Worm (Caenorhabditis elegans): Measurements from ENCODE around the gene srw-21.

Gene srw-21

DNA sequence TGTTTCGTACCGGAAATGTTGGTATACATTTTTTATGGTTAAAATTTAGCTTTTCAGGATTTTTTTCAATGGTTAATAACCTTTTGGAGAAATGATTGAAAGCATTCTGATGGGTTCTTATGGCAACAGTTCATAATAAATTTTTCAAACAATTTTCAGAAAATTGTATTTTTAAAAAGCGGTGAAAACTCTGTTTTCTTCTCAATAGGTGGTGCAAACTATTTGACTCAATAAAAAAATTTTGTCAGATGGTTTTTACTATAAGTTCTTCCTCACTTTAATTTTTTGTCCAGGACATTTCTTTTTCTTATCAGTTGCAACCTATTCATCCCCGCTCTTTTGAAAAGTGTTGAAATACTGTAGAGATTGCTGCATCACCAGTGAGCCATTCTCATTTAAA lies 39.0 kb upstream of the srw-21 start, which contains the start of gene T26H5.14 (continued):
- TF ChIP-seq lim-7 (GFP tag; IDR thresholded peaks at IDR 0.05), result no peak

ce11 chrV:15451421-15451820 lies 36.4 kb upstream of the srw-21 start, which contains the start of gene srw-33:
Gene srw-33, minus strand, starts transcription at chrV:15451521.
- no peak for TF ChIP-seq Y75B8A.6 (GFP tag; IDR thresholded peaks at IDR 0.05)
- TF ChIP-seq nhr-48 (tag; optimal IDR thresholded peaks at IDR 0.05), result no peak
- TF ChIP-seq cey-2 (tag; optimal IDR thresholded peaks at IDR 0.05; ENCODE audit: borderline replicate concordance, insufficient read depth), result no peak
- no peak for TF ChIP-seq tra-1 (GFP tag; IDR thresholded peaks at IDR 0.05)
- TF ChIP-seq zfp-2 (tag; optimal IDR thresholded peaks at IDR 0.05), result no peak
- no peak for TF ChIP-seq egl-43 (GFP tag; IDR thresholded peaks at IDR 0.05)
- no peak for TF ChIP-seq zip-2 (tag; optimal IDR thresholded peaks at IDR 0.05)
- TF ChIP-seq nhr-102 (tag; optimal IDR thresholded peaks at IDR 0.05), result no peak
- no peak for TF ChIP-seq madf-9 (GFP tag; conservative IDR thresholded peaks at IDR 0.05)
- TF ChIP-seq lim-7 (GFP tag; IDR thresholded peaks at IDR 0.05), result no peak
- no peak for TF ChIP-seq saeg-2 (GFP tag; IDR thresholded peaks at IDR 0.05)
- TF ChIP-seq ZK546.5 (tag; optimal IDR thresholded peaks at IDR 0.05), result no peak
- no peak for TF ChIP-seq T26A8.4 (GFP tag; IDR thresholded peaks at IDR 0.05)

ce11 chrV:15454322-15454721 lies 33.5 kb upstream of the srw-21 start:
- no peak for TF ChIP-seq Y5F2A.4 (GFP tag; optimal IDR thresholded peaks at IDR 0.05)
- peak; percentile 57; the same call in 1 of the 2 replicates for TF ChIP-seq Y75B8A.6 (GFP tag; IDR thresholded peaks at IDR 0.05)
- TF ChIP-seq nhr-25 (tag; optimal IDR thresholded peaks at IDR 0.05; ENCODE audit: borderline replicate concordance, insufficient read depth), result no peak
- peak; percentile 39 for TF ChIP-seq nhr-111 (GFP tag; optimal IDR thresholded peaks at IDR 0.05)
- TF ChIP-seq mep-1 (tag; optimal IDR thresholded peaks at IDR 0.05), result no peak
- peak in 1 of 2 experiments; percentile 65; a peak in 1 of 4 replicates for TF ChIP-seq madf-5 (GFP tag; IDR thresholded peaks at IDR 0.05)
- TF ChIP-seq hlh-30 (tag; optimal IDR thresholded peaks at IDR 0.05; ENCODE audit: insufficient read depth), result no peak
- TF ChIP-seq fkh-10 (GFP tag; optimal IDR thresholded peaks at IDR 0.05), result no peak
- TF ChIP-seq aly-2 (tag; optimal IDR thresholded peaks at IDR 0.05), result no peak
- TF ChIP-seq nhr-41 (GFP tag; IDR thresholded peaks at IDR 0.05), result no peak
- TF ChIP-seq ZK546.5 (tag; optimal IDR thresholded peaks at IDR 0.05), result no peak
- no peak for TF ChIP-seq nhr-6 (tag; optimal IDR thresholded peaks at IDR 0.05)
- TF ChIP-seq nhr-76 (tag; optimal IDR thresholded peaks at IDR 0.05), result no peak
- TF ChIP-seq ces-1 (GFP tag; optimal IDR thresholded peaks at IDR 0.05), result no peak
- TF ChIP-seq skn-1 (tag; optimal IDR thresholded peaks at IDR 0.05), result no peak
- no peak for TF ChIP-seq lin-1 (GFP tag; IDR thresholded peaks at IDR 0.05)
- TF ChIP-seq T20F7.1 (GFP tag; optimal IDR thresholded peaks at IDR 0.05), result no peak
- no peak for TF ChIP-seq lin-29 (GFP tag; IDR thresholded peaks at IDR 0.05)
- TF ChIP-seq daf-16 (GFP tag; optimal IDR thresholded peaks at IDR 0.05), result peak in 1 of 2 experiments; percentile 37
- TF ChIP-seq daf-16 (tag; optimal IDR thresholded peaks at IDR 0.05), result no peak
- TF ChIP-seq nhr-28 (tag; optimal IDR thresholded peaks at IDR 0.05), result no peak
- TF ChIP-seq egl-43 (GFP tag; IDR thresholded peaks at IDR 0.05), result peak; percentile 89; the same call in 1 of the 2 replicates
- TF ChIP-seq Y48G9A.11 (GFP tag; IDR thresholded peaks at IDR 0.05), result 0 out of 2 replicates have a peak, but pooled peaks have one; percentile 34
- no peak for TF ChIP-seq ceh-82 (tag; optimal IDR thresholded peaks at IDR 0.05)
- no peak for TF ChIP-seq dmd-6 (GFP tag; IDR thresholded peaks at IDR 0.05)
- no peak for TF ChIP-seq duxl-1 (tag; optimal IDR thresholded peaks at IDR 0.05; ENCODE audit: poor library complexity)
- TF ChIP-seq tra-1 (GFP tag; IDR thresholded peaks at IDR 0.05), result no peak
- TF ChIP-seq dmd-8 (GFP tag; IDR thresholded peaks at IDR 0.05), result peak; percentile 87
- TF ChIP-seq Y105C5A.15 (GFP tag; IDR thresholded peaks at IDR 0.05), result peak; percentile 82; the same call in 1 of the 2 replicates
- TF ChIP-seq hlh-11 (tag; optimal IDR thresholded peaks at IDR 0.05), result no peak
- no peak for TF ChIP-seq set-16 (GFP tag; IDR thresholded peaks at IDR 0.05)
- TF ChIP-seq ceh-62 (tag; optimal IDR thresholded peaks at IDR 0.05), result no peak
- no peak for TF ChIP-seq zip-2 (tag; optimal IDR thresholded peaks at IDR 0.05)
- 0 out of 2 replicates have a peak, but pooled peaks have one; percentile 26 for TF ChIP-seq nhr-42 (GFP tag; IDR thresholded peaks at IDR 0.05)
- TF ChIP-seq F10B5.3 (tag; optimal IDR thresholded peaks at IDR 0.05), result no peak
- TF ChIP-seq F26F4.8 (GFP tag; conservative IDR thresholded peaks at IDR 0.05), result 0 out of 2 replicates have a peak, but pooled peaks have one; percentile 66
- no peak for TF ChIP-seq mxl-3 (GFP tag; optimal IDR thresholded peaks at IDR 0.05)
- no peak for TF ChIP-seq R02D3.7 (tag; optimal IDR thresholded peaks at IDR 0.05)
- no peak for TF ChIP-seq ctbp-1 (GFP tag; IDR thresholded peaks at IDR 0.05)
